Worm (Caenorhabditis elegans): ENCODE measurements around the gene D2023.4.

D2023.4 gene

ce11 chrV:11823978-11824377, 1.6 kb downstream of the D2023.4 start (continued):
- TF ChIP-seq lsy-12 (tag; optimal IDR thresholded peaks at IDR 0.05), result peak; percentile 65
- no peak for TF ChIP-seq nhr-12 (tag; optimal IDR thresholded peaks at IDR 0.05)
- no peak for TF ChIP-seq nhr-67 (tag; optimal IDR thresholded peaks at IDR 0.05)
- TF ChIP-seq nhr-11 (tag; optimal IDR thresholded peaks at IDR 0.05), result peak; percentile 67

- TF ChIP-seq pha-4 (tag; optimal IDR thresholded peaks at IDR 0.05) (peak; percentile 7), ama-1 (optimal IDR thresholded peaks at IDR 0.05) (peak; percentile 44), nfya-1 (tag; optimal IDR thresholded peaks at IDR 0.05; ENCODE audit: insufficient read depth) (peak; percentile 69)
Observed at ce11 chrV:11823125-11823833, 2.3 kb downstream of the D2023.4 start.

ce11 chrV:11822461-11822939, 3.1 kb downstream of the D2023.4 start, which contains the start of gene pyc-1:
Gene pyc-1 (minus strand): TSS chrV:11822529.
- no peak for TF ChIP-seq fkh-2 (tag; optimal IDR thresholded peaks at IDR 0.05)
- no peak for TF ChIP-seq unc-62 (GFP tag; optimal IDR thresholded peaks at IDR 0.05)
- peak; percentile 56 for TF ChIP-seq jun-1 (tag; optimal IDR thresholded peaks at IDR 0.05)
- peak; percentile 74 for TF ChIP-seq pqm-1 (tag; optimal IDR thresholded peaks at IDR 0.05)
- TF ChIP-seq snpc-4 (tag; optimal IDR thresholded peaks at IDR 0.05), result no peak
- no peak for TF ChIP-seq nhr-12 (tag; optimal IDR thresholded peaks at IDR 0.05)
- TF ChIP-seq nfya-1 (tag; optimal IDR thresholded peaks at IDR 0.05; ENCODE audit: insufficient read depth), result peak; percentile 30
- no peak for TF ChIP-seq ceh-16 (tag; optimal IDR thresholded peaks at IDR 0.05)
- peak; percentile 77 for TF ChIP-seq pha-4 (tag; optimal IDR thresholded peaks at IDR 0.05)
- TF ChIP-seq ZK546.5 (tag; optimal IDR thresholded peaks at IDR 0.05), result no peak
- no peak for TF ChIP-seq ceh-82 (tag; optimal IDR thresholded peaks at IDR 0.05)
- no peak for TF ChIP-seq elt-1 (tag; optimal IDR thresholded peaks at IDR 0.05)
- no peak for TF ChIP-seq R02D3.7 (tag; optimal IDR thresholded peaks at IDR 0.05)
- no peak for TF ChIP-seq tbx-2 (tag; optimal IDR thresholded peaks at IDR 0.05)
- no peak for TF ChIP-seq nhr-43 (tag; optimal IDR thresholded peaks at IDR 0.05; ENCODE audit: poor library complexity, severe bottlenecking)
- peak; percentile 19 for TF ChIP-seq lsy-12 (tag; optimal IDR thresholded peaks at IDR 0.05)
- no peak for TF ChIP-seq zag-1 (tag; optimal IDR thresholded peaks at IDR 0.05)
- TF ChIP-seq ceh-9 (tag; optimal IDR thresholded peaks at IDR 0.05), result no peak
- no peak for TF ChIP-seq nhr-25 (tag; optimal IDR thresholded peaks at IDR 0.05)
- no peak for TF ChIP-seq ztf-11 (tag; optimal IDR thresholded peaks at IDR 0.05)
- peak; percentile 59 for TF ChIP-seq ama-1 (optimal IDR thresholded peaks at IDR 0.05)
- no peak for TF ChIP-seq skn-1 (tag; optimal IDR thresholded peaks at IDR 0.05)
- TF ChIP-seq nhr-67 (tag; optimal IDR thresholded peaks at IDR 0.05), result no peak
- peak; percentile 71 for TF ChIP-seq elt-2 (tag; optimal IDR thresholded peaks at IDR 0.05)
- peak; percentile 15 for TF ChIP-seq lin-39 (tag; optimal IDR thresholded peaks at IDR 0.05)
- TF ChIP-seq mdl-1 (tag; optimal IDR thresholded peaks at IDR 0.05), result no peak
- no peak for TF ChIP-seq aly-2 (tag; optimal IDR thresholded peaks at IDR 0.05)
- no peak for TF ChIP-seq sea-2 (GFP tag; optimal IDR thresholded peaks at IDR 0.05)
- TF ChIP-seq mml-1 (tag; optimal IDR thresholded peaks at IDR 0.05), result no peak
- no peak for TF ChIP-seq fkh-10 (GFP tag; optimal IDR thresholded peaks at IDR 0.05)
- TF ChIP-seq lin-15B (tag; optimal IDR thresholded peaks at IDR 0.05), result no peak
- TF ChIP-seq elt-3 (tag; optimal IDR thresholded peaks at IDR 0.05), result no peak
- peak; percentile 7 for TF ChIP-seq ceh-28 (tag; optimal IDR thresholded peaks at IDR 0.05)
- TF ChIP-seq nhr-77 (tag; optimal IDR thresholded peaks at IDR 0.05), result no peak
- TF ChIP-seq egl-27 (tag; optimal IDR thresholded peaks at IDR 0.05), result no peak
- TF ChIP-seq nhr-23 (tag; optimal IDR thresholded peaks at IDR 0.05), result no peak
- no peak for TF ChIP-seq nhr-28 (tag; optimal IDR thresholded peaks at IDR 0.05)
- no peak for TF ChIP-seq egl-5 (tag; optimal IDR thresholded peaks at IDR 0.05)
- TF ChIP-seq hmg-11 (tag; optimal IDR thresholded peaks at IDR 0.05), result no peak
- TF ChIP-seq ztf-4 (tag; optimal IDR thresholded peaks at IDR 0.05), result no peak
- TF ChIP-seq unc-39 (tag; optimal IDR thresholded peaks at IDR 0.05), result no peak
- TF ChIP-seq daf-12 (tag; optimal IDR thresholded peaks at IDR 0.05), result no peak
- TF ChIP-seq nhr-11 (tag; optimal IDR thresholded peaks at IDR 0.05), result no peak
- TF ChIP-seq nhr-76 (tag; optimal IDR thresholded peaks at IDR 0.05), result no peak
- TF ChIP-seq eor-1 (tag; optimal IDR thresholded peaks at IDR 0.05), result no peak

Data from whole organism, L3 larva.